Worm (Caenorhabditis elegans) whole organism, L3 larva: ENCODE measurements around the gene Y43F8B.15.

Source experiments
- R02D3.7 ChIP-seq: fragments of 150-350 bp; optimal IDR thresholded peaks from 2 replicates; lab custom pipeline; 2014; ENCODE audit warnings: missing biosample characterization, missing genetic modification characterization
- aly-2 ChIP-seq: fragments of 150-350 bp; optimal IDR thresholded peaks from 2 replicates; lab custom pipeline; 2014; ENCODE audit warnings: missing biosample characterization, missing genetic modification characterization
- ama-1 ChIP-seq: fragments of 150-350 bp; optimal IDR thresholded peaks from 2 replicates; lab custom pipeline; 2018
- ceh-16 ChIP-seq: sonication (generic microtip); optimal IDR thresholded peaks from 2 replicates; lab custom pipeline; 2017; ENCODE audit warnings: missing biosample characterization, missing genetic modification characterization
- ceh-28 ChIP-seq: fragments of 150-350 bp; optimal IDR thresholded peaks from 2 replicates; lab custom pipeline; 2014; ENCODE audit warnings: missing biosample characterization, missing genetic modification reagents, missing genetic modification characterization
- daf-12 ChIP-seq: fragments of 150-350 bp; optimal IDR thresholded peaks from 2 replicates; lab custom pipeline; 2014; ENCODE audit warnings: missing biosample characterization, missing genetic modification reagents, missing genetic modification characterization
- egl-27 ChIP-seq: sonication (generic microtip); optimal IDR thresholded peaks from 4 replicates; lab custom pipeline; 2017; ENCODE audit warnings: missing biosample characterization, missing genetic modification reagents, missing genetic modification characterization
- egl-5 ChIP-seq: fragments of 150-350 bp; optimal IDR thresholded peaks from 2 replicates; lab custom pipeline; 2017; ENCODE audit warnings: missing biosample characterization, missing genetic modification reagents, missing genetic modification characterization, inconsistent platforms
- elt-1 ChIP-seq: fragments of 150-350 bp; optimal IDR thresholded peaks from 2 replicates; lab custom pipeline; 2014; ENCODE audit warnings: missing biosample characterization, missing genetic modification characterization
- elt-2 ChIP-seq: sonication (generic microtip); optimal IDR thresholded peaks from 2 replicates; lab custom pipeline; 2016; ENCODE audit warnings: missing genetic modification reagents, mild to moderate bottlenecking, missing genetic modification characterization, missing compliant biosample characterization
- elt-3 ChIP-seq, 3 experiments: fragments of 150-350 bp in 1 of 3; sonication (generic microtip) in 2 of 3; optimal IDR thresholded peaks; 2 replicates in 2 of 3; 4 replicates in 1 of 3; lab custom pipeline; 2014 to 2017; ENCODE audit warnings: missing biosample characterization in 3 of 3, missing genetic modification characterization in 3 of 3
- eor-1 ChIP-seq, 2 experiments: fragments of 150-350 bp; optimal IDR thresholded peaks; 2 replicates each; lab custom pipeline; 2014 to 2018; ENCODE audit warnings: missing biosample characterization in 2 of 2, missing genetic modification characterization in 2 of 2
- fkh-10 ChIP-seq: sonication (generic microtip); optimal IDR thresholded peaks from 2 replicates; lab custom pipeline; 2017; ENCODE audit warnings: missing biosample characterization, missing genetic modification reagents, missing genetic modification characterization
- fos-1 ChIP-seq: fragments of 150-350 bp; optimal IDR thresholded peaks from 2 replicates; lab custom pipeline; 2014; ENCODE audit warnings: missing biosample characterization, missing genetic modification characterization
- hmg-11 ChIP-seq: sonication (generic microtip); optimal IDR thresholded peaks from 2 replicates; lab custom pipeline; 2016; ENCODE audit warnings: missing genetic modification characterization, missing compliant biosample characterization
- jun-1 ChIP-seq: fragments of 150-350 bp; optimal IDR thresholded peaks from 2 replicates; lab custom pipeline; 2014; ENCODE audit warnings: missing biosample characterization, missing genetic modification reagents, missing genetic modification characterization
- lin-39 ChIP-seq: fragments of 150-350 bp; optimal IDR thresholded peaks from 2 replicates; lab custom pipeline; 2018; ENCODE audit warnings: missing biosample characterization, missing genetic modification reagents, missing genetic modification characterization
- mdl-1 ChIP-seq: fragments of 150-350 bp; optimal IDR thresholded peaks from 2 replicates; lab custom pipeline; 2014; ENCODE audit warnings: missing biosample characterization, missing genetic modification characterization
- mml-1 ChIP-seq: fragments of 150-350 bp; sonication (generic microtip); optimal IDR thresholded peaks from 3 replicates; lab custom pipeline; 2014; ENCODE audit warnings: missing biosample characterization, missing genetic modification characterization
- nfya-1 ChIP-seq: sonication (generic microtip); optimal IDR thresholded peaks from 2 replicates; lab custom pipeline; 2017; ENCODE audit warnings: missing genetic modification characterization, mild to moderate bottlenecking, missing compliant biosample characterization, antibody characterized with exemption, moderate library complexity; ENCODE audit not compliant: insufficient read depth
- nhr-11 ChIP-seq: fragments of 150-350 bp; optimal IDR thresholded peaks from 2 replicates; lab custom pipeline; 2014; ENCODE audit warnings: missing biosample characterization, missing genetic modification characterization
- nhr-23 ChIP-seq: fragments of 150-350 bp; optimal IDR thresholded peaks from 2 replicates; lab custom pipeline; 2014; ENCODE audit warnings: missing biosample characterization, missing genetic modification reagents, missing genetic modification characterization
- nhr-237 ChIP-seq: fragments of 150-350 bp; optimal IDR thresholded peaks from 2 replicates; lab custom pipeline; 2014; ENCODE audit warnings: missing biosample characterization, missing genetic modification characterization
- nhr-25 ChIP-seq: sonication (generic microtip); optimal IDR thresholded peaks from 2 replicates; lab custom pipeline; 2017; ENCODE audit warnings: missing biosample characterization, missing genetic modification characterization
- nhr-28 ChIP-seq: fragments of 150-350 bp; optimal IDR thresholded peaks from 2 replicates; lab custom pipeline; 2014; ENCODE audit warnings: missing biosample characterization, missing genetic modification characterization
- nhr-43 ChIP-seq: sonication (generic microtip); optimal IDR thresholded peaks from 2 replicates; lab custom pipeline; 2016; ENCODE audit warnings: mild to moderate bottlenecking, missing genetic modification characterization, missing compliant biosample characterization; ENCODE audit not compliant: poor library complexity, severe bottlenecking
- nhr-77 ChIP-seq: fragments of 150-350 bp; optimal IDR thresholded peaks from 2 replicates; lab custom pipeline; 2014; ENCODE audit warnings: missing biosample characterization, missing genetic modification characterization
- pha-4 ChIP-seq: fragments of 150-350 bp; optimal IDR thresholded peaks from 2 replicates; lab custom pipeline; 2014; ENCODE audit warnings: missing biosample characterization, missing genetic modification reagents, missing genetic modification characterization
- pqm-1 ChIP-seq: fragments of 150-350 bp; optimal IDR thresholded peaks from 2 replicates; lab custom pipeline; 2017; ENCODE audit warnings: missing biosample characterization, missing genetic modification characterization, inconsistent platforms
- sea-2 ChIP-seq: fragments of 150-350 bp; sonication (generic microtip); optimal IDR thresholded peaks from 4 replicates; lab custom pipeline; 2014; ENCODE audit warnings: missing biosample characterization, missing genetic modification reagents, missing genetic modification characterization
- skn-1 ChIP-seq: fragments of 150-350 bp; optimal IDR thresholded peaks from 2 replicates; lab custom pipeline; 2014; ENCODE audit warnings: missing biosample characterization, missing genetic modification characterization
- snpc-4 ChIP-seq: fragments of 150-350 bp; optimal IDR thresholded peaks from 2 replicates; lab custom pipeline; 2014; ENCODE audit warnings: missing biosample characterization, missing genetic modification characterization
- unc-39 ChIP-seq: sonication (generic microtip); optimal IDR thresholded peaks from 4 replicates; lab custom pipeline; 2017; ENCODE audit warnings: missing biosample characterization, missing genetic modification characterization
- unc-62 ChIP-seq: fragments of 150-350 bp; sonication (generic microtip); optimal IDR thresholded peaks from 4 replicates; lab custom pipeline; 2014; ENCODE audit warnings: missing biosample characterization, missing genetic modification reagents, missing genetic modification characterization
- zag-1 ChIP-seq: fragments of 150-350 bp; optimal IDR thresholded peaks from 2 replicates; lab custom pipeline; 2014; ENCODE audit warnings: missing biosample characterization, missing genetic modification characterization
- ztf-11 ChIP-seq: fragments of 150-350 bp; optimal IDR thresholded peaks from 2 replicates; lab custom pipeline; 2014; ENCODE audit warnings: missing biosample characterization, missing genetic modification characterization
- ztf-4 ChIP-seq: fragments of 150-350 bp; optimal IDR thresholded peaks from 2 replicates; lab custom pipeline; 2014; ENCODE audit warnings: missing biosample characterization, missing genetic modification characterization

The Y43F8B.15 gene

DNA sequence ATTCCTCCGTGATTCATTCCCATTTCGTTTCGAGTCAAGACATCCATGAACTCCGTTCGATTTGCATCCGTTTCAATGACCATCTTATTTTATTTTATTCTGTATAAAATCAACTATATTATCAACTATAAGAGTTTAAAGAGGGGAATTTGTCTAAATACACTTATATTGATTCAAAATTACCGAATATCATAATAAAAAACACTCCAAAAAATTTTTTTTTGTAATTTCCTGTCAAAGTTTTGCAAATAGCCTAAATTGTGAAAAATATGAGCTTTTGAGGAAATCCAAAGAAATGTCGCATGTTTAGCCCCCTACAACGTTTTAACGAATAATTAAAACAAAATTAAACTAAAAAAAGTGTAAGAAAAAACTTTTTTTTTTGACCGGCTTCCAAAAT is at the start of gene Y43F8B.15:
Y43F8B.15 (minus strand) TSS at position 101 of the 400 bp plus-strand sequence.
- TF ChIP-seq unc-62 (GFP tag; lab: Kevin White, UChicago): no peak
- no peak for TF ChIP-seq lin-39
- no peak for TF ChIP-seq nhr-25 (tag; lab: Kevin White, UChicago)
- no peak for TF ChIP-seq elt-3 (tag; optimal IDR thresholded peaks at IDR 0.05; lab: Kevin White, UChicago)
- no peak for TF ChIP-seq elt-2 (tag; lab: Kevin White, UChicago)
- no peak for TF ChIP-seq nhr-28 (tag; lab: Kevin White, UChicago)
- no peak for TF ChIP-seq pha-4 (tag; lab: Kevin White, UChicago)
- TF ChIP-seq nhr-77: no peak
- TF ChIP-seq zag-1 (tag; lab: Kevin White, UChicago): no peak
- no peak for TF ChIP-seq elt-1

DNA sequence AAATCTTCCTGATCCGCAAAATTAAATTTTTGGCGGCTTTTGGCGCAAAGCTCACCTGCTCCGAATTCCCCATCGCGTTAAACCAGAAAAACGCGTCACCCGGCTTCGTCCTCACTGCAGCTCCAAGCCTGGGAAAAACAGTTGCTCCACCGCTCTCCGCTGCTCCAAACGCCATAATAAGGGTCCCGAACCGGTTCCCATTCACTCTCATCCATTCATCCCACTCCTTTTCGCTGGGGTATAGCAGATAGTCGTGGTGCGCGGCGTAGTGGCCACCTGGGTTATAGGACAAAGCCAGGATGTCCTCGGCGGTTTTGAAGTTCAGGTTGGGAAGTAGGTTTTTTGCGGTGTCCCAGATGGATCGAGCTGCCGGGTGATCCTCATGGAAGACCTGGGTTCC is 49.0 kb upstream of the Y43F8B.15 start:
- no peak for TF ChIP-seq eor-1 (tag; optimal IDR thresholded peaks at IDR 0.05; lab: Kevin White, UChicago)

- TF ChIP-seq mml-1 (tag; lab: Kevin White, UChicago) (no peak), nhr-237 (tag; lab: Kevin White, UChicago) (no peak), daf-12 (no peak), ama-1 (lab: Kevin White, UChicago) (no peak), nhr-11 (no peak), sea-2 (no peak), skn-1 (tag; lab: Kevin White, UChicago) (no peak), nhr-77 (no peak), nhr-28 (tag; lab: Kevin White, UChicago) (no peak), elt-3 (tag; optimal IDR thresholded peaks at IDR 0.05; lab: Kevin White, UChicago) (no peak), snpc-4 (tag; lab: Kevin White, UChicago) (no peak), R02D3.7 (tag; lab: Kevin White, UChicago) (no peak), unc-39 (tag; lab: Kevin White, UChicago) (no peak), egl-5 (tag; lab: Kevin White, UChicago) (no peak), nhr-43 (tag; lab: Kevin White, UChicago) (no peak), fos-1 (tag; lab: Kevin White, UChicago) (no peak), nhr-25 (tag; lab: Kevin White, UChicago) (no peak), unc-62 (GFP tag; lab: Kevin White, UChicago) (no peak)
- TF ChIP-seq, all 47 proteins: peak for 0
Observed at ce11 chrV:19510352-19510751, 48.4 kb upstream of the Y43F8B.15 start.

- TF ChIP-seq pqm-1 (no peak), jun-1 (tag; lab: Kevin White, UChicago) (no peak), sea-2 (no peak), nfya-1 (tag; lab: Kevin White, UChicago) (no peak), lin-39 (no peak), eor-1 (tag; optimal IDR thresholded peaks at IDR 0.05; lab: Kevin White, UChicago) (no peak), nhr-23 (tag; lab: Kevin White, UChicago) (no peak), ceh-28 (tag; lab: Kevin White, UChicago) (no peak), ztf-11 (no peak), elt-1 (no peak), mml-1 (tag; lab: Kevin White, UChicago) (no peak)
Observed at ce11 chrV:19509061-19509460, 47.1 kb upstream of the Y43F8B.15 start.

- TF ChIP-seq ceh-16 (no peak), aly-2 (tag; lab: Kevin White, UChicago) (no peak), egl-27 (no peak), hmg-11 (no peak), eor-1 (tag; optimal IDR thresholded peaks at IDR 0.05; lab: Kevin White, UChicago) (no peak), snpc-4 (tag; lab: Kevin White, UChicago) (no peak), nhr-237 (tag; lab: Kevin White, UChicago) (no peak), nhr-25 (tag; lab: Kevin White, UChicago) (no peak), ztf-4 (tag; lab: Kevin White, UChicago) (no peak), ama-1 (lab: Kevin White, UChicago) (no peak), mdl-1 (tag; lab: Kevin White, UChicago) (no peak), unc-62 (GFP tag; lab: Kevin White, UChicago) (no peak), elt-1 (no peak), fkh-10 (GFP tag; lab: Kevin White, UChicago) (no peak), elt-2 (tag; lab: Kevin White, UChicago) (no peak), egl-5 (tag; lab: Kevin White, UChicago) (no peak)
Observed at ce11 chrV:19502579-19503151, 40.7 kb upstream of the Y43F8B.15 start, which contains the start of gene Y43F8B.3. Y43F8B.3 (plus strand) TSS chrV:19503101.
